Fruit fly (Drosophila melanogaster) whole organism, larva: Measurements from ENCODE around the gene CG32590.
A peak's percentile ranks its signal among the peaks of the same experiment; 100 is the strongest.

Experiments used
- noc ChIP-seq: fragments of 200-800 bp; sonication (Bioruptor generic); optimal IDR thresholded peaks from 3 replicates; lab custom pipeline; 2019; ENCODE audit warnings: missing biosample characterization, mild to moderate bottlenecking, missing genetic modification characterization, moderate library complexity

CG32590 gene

DNA sequence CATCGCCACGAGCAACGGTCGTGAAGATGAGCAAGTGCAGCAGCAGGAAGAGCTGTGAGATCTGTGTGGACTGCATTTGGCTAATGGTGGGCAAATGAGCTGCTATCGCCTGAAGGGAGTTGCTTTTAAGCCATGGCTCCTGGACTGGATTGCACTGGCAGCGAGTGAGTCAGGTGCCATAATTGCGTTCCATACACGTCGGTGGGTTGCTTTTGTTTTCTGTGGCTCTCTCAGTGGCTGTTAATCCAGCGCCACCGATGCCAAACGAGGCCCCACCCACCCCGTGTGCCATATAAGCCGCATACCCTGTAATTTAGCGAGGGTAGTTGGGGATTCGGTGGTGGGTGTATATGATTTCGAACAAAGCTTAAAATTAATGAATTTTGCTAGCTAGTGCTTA, 5.8 kb upstream of the CG32590 start, which contains the start of gene CG12539:
CG12539 (minus strand) TSS at position 101 of the 400 bp plus-strand sequence.
- TF ChIP-seq noc (tag; lab: Kevin White, UChicago) = no peak

DNA sequence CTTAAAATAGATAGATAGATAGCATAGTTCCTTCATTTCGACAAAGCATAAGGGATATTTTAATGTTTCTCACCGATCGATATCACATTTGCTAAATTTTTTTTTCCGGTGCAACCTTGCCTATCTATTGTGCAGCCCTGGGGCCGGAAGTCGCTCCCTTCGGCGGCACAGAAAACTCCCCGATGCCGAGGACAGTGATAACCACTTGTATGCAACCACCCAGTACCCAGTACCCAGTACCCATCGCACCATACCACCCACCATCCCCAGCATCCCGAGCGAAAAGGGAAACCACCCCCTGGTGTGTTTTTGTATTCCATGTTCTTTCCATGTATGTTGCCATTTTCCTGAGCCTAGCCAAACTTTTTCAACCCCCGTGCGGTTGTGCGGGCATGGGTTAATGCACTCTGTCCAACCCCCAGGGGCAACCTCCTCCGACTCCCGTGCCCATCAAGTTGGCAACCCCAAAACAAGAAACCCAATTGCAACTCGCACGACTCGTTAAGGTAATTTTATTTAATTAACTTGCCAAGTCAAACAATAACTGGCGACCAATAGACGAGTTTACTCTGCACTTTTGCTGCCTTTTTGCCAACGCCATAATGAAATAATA, 3.1 kb upstream of the CG32590 start:
- TF ChIP-seq noc (tag; lab: Kevin White, UChicago) = no peak

DNA sequence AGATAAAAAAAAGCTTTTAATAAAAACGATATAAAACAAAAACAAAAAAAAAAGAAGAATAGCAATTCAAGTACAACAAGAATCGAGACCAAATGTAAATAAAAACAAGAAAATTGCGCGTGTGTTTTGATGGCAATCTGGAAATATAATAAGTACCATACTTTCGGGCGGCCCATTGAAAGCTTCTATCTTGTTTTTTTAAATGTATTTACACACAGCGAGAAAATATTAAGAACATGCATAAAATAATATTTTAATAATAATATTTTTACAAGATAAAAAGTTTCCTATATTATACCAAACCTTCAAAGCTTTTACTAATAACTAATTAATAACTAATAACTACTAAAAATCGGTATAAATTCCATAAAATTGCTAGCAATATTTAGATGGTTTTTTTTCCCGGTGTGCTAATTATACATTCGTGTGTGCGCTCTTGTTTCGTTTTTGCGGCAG, 1.5 kb upstream of the CG32590 start:
- TF ChIP-seq noc (tag; lab: Kevin White, UChicago) = no peak

DNA sequence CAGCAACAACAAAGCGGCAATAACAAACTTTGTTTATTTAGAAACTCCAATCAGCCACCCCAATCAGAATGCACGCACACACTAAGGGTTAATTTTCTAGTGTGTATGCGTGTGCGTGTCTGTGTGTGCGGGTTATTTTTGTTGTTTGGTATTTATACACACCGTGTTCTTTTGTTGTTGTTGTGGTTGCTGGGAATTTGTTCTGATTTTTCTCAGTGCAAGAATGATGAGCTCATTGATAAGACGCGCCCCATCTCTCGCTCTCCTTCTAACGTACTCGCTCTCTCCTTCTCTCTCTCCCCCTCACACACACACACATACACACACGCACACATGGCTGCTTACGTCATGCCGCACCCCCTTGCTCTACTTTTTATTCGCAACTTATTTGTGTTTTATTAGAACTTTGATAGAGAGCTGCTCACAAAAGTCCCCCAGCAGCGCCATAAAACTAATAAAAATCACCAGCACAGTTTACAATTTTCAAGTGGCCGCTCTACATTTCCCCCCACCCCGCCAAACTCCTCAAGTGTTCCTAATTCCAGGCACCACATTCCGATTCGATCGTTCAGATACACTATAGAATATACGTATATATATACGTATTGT, 937 bp upstream of the CG32590 start:
- no peak for TF ChIP-seq noc (tag; lab: Kevin White, UChicago)

DNA sequence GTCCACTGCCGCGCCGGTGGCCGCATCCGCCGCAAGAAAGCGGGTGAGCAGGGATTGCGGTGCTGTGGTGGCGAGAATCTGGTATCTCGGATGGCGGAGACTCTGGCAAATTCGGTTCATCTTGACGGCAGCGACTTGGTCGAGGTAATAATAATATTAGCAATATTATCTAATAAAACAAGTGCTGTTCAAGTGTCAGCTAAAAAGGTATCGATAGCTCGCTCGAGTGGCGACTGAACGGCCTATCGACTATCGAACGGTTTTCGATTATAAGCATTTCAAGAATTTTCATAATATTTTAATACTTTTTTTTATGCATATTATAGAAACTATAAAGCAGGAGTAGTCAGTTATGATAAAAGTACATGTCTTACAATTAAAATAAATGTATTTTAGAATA, 923 bp downstream of the CG32590 start, which contains the start of gene Grx5:
Grx5 (minus strand) TSS at position 216 of the 400 bp plus-strand sequence.
- no peak for TF ChIP-seq noc (tag; lab: Kevin White, UChicago)

DNA sequence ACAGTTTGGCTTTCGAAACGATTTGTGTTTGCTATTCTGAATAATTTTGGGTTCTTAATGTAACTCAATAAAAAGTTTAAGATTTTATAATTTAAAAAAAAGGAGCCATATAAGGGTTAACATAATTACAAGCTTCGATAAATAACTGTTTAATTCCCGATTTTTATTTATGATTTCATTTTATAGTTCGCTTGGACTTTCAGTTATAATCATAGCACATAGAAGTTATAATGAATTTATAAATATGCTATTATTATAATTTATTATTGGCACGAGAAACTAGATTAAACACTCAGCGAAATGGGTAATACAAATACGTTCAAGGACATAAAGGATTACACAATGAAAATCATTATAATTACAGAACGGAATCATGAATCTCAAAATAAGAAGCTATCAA, 2.5 kb downstream of the CG32590 start, which contains the start of gene CG14410:
CG14410 (plus strand) TSS at position 301 of the 400 bp plus-strand sequence.
- TF ChIP-seq noc (tag; lab: Kevin White, UChicago) = no peak

DNA sequence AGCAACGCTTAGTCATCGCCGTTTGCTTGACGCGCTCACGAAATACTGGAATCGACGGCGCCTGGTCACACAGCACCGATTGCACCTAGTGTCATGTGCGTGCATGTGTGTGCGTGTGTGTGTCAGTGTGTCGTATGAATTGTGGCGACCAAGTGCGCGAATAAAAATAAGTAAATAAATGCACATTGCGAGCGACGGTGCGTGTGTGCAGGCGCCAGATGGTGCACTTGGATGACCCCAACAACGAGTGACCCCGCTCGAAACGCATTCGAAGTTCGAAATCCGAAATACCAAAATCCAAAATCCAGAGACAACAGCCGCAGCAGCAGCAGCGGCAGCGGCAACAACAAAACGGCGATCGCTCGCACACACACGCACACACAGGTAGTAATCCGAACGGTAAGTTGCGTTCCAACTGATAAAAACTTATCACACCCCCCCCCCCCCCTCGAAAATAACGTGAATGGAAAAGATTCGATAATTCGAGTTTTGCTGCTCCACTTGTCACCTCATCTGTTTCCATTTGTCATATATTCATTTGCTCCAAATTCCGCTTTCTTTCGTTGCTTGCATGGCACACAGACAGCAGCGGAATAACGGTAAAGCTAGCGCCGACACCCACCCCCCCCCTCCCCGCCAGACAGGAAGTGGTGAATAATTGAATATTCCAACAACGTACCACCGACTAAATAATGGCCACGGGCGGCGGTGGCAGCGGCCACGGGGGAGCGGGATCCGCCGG, 6.2 kb downstream of the CG32590 start, which contains the start of gene CG14411:
CG14411 (plus strand) TSS at position 86 of the 742 bp plus-strand sequence.
- TF ChIP-seq noc (tag; lab: Kevin White, UChicago) = no peak

DNA sequence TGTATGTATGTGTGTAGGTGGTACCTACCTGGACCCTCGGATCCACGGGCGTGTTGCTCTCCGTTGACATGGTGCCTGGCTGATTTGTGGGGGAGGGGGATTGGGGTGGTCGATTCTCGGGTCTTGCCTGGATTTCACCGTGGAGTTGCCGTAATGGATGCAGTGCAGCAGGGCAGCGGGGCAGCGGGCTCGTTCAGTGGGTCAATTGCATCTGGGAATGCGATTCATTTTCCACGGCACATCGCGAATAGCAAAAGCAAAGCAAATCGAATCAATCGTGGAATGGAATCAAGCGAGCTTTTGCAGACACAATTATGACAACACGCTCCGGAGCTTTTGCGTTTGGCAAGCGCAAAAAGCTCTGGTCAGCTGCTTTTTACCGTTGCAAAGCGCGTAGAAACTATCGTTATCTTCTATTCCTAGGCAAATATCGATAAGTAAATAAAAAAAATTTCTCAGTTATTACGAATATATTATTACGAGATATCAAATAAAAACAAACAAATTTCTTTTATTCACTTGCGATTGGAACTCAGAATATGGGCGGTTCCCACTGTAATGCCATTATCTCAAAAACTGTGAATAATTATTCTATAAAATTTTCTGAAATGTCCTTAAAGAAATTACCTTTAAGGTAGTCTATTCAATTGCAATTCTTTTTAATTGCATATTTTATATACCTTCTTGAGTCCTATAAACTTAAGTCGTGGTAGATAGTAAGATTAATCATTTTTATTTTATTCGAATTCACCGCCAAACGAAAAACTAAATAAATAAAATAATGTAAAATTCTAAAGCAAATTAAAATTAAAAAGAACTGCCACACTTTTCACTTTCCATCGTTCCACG, 7.0 kb downstream of the CG32590 start, which contains the start of gene CG14408:
CG14408 (minus strand) TSS at position 321 of the 849 bp plus-strand sequence.
- no peak for TF ChIP-seq noc (tag; lab: Kevin White, UChicago)

DNA sequence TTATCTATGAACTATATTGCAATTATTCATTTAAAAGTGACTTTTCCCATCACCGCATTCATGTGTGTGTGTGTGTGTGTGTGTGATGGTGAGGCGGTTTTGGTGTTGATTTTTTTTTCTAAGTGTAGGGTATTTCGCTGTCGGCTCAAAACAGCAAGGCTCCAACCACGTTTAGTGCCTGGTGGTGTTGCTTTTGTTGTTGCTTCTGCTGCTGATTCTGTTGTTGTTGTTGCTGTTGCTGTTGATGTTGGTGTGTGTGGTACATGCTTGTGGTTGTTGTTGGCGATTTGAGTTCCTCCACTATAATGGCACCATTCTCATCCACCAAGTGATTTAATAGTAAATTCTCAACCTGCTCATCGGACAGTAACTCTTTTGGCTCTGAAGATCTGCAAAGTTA, 11.3 kb downstream of the CG32590 start:
- no peak for TF ChIP-seq noc (tag; lab: Kevin White, UChicago)

DNA sequence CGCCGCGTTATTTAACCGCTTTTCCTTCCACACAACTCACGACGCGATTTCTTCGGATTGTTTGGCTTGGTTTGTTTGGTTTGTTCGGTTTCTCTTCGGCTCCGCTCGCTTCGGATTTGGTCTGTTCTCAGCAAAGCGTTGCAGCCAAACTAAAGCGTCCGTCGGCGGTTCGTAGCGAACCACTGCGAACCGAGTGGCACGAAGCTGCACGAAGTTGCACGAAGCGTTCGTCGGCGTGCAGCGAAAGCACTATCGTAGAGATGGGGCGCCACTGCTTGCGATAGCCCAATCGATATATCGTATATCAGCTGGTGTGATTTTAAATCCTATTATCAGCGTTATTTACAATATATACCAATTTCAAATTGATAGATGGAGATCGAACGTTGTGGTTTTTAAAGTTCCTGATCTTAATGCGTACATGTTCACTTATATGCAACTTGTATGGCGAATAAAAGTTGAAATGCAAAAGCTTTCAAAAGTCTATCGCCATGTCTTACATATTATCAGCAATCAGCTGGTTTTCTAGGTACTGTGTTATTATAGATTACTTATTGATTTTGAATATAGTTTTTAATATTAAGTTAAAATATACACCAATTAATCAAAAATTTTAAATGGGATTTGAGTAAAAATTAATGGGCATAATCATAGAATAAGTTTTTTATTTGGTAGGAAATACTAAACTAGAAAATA, 12.8 kb downstream of the CG32590 start, which contains the start of gene rut:
rut (minus strand) TSS at position 152 of the 696 bp plus-strand sequence.
- no peak for TF ChIP-seq noc (tag; lab: Kevin White, UChicago)

DNA sequence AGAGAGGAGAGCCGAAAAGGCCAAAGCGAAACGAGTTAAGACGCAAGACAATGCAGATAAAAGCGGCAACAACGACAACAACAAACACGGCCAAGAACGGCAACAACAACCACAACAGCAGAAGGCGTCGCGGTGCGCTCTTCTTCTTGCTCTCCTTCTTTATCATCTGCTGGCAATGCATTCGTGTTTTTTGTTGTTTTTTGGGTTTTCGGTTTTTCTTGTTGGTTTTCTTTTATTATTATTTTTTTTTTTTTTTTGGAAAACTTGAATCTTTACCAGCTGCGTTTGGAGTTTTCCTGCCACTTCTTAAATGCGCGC, 13.5 kb downstream of the CG32590 start:
- no peak for TF ChIP-seq noc (tag; lab: Kevin White, UChicago)

DNA sequence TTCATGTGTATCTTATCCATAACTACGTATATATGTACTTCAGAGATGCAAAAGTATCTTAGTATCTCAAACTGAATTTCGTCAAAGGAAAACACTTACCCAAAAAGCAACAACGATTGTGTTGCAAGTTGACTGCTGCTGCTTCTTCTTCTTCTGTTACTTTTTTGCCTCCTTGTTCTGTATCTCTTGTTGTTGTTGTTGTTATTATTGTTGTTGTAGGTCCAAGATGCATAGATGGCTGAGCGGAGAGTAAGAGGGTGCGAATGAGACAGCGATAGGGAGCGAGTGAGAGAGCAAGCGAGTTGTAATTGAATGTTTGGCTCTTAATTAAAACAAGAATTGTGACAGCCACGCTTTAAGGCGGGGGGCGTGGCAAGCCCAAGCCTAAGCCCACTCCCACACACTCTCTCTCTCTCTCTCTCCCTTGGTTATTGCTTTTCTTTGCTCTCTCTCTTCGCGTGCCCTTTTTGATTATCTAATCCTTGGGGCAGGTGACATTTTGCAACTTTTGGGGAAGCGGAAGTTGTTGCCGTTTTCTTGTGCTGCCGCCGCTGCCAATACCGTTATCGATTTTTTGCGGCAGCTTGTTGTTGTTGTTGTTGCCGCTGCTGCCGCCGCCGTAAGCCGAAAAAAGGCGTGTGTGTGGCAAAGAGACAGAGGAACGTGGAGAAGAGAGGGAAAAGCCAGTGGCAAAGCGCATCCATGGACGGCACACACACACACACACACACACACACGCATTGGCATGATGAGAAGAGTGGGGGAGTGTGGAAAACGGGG, 14.0 kb downstream of the CG32590 start:
- TF ChIP-seq noc (tag; lab: Kevin White, UChicago) = no peak

DNA sequence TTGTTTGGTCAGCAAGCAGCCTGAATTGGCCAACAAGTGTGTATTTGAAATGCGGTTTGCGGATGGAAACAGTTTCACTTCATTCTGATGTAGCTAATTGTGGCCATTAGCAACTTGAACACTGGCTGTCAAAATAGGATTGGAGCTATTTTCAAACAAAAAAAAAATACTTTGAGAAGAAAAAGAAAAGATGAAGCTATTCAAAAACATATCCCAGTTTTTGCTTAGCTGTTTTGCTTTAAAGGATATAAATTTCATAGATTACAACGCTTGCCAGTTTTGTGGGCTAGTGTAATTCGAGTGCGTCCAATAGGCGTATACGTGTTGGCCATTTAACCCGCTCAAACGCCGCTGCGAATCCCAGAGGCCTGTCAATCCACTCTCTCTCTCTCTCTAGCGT, 26.7 kb downstream of the CG32590 start:
- TF ChIP-seq noc (tag; lab: Kevin White, UChicago) = no peak

DNA sequence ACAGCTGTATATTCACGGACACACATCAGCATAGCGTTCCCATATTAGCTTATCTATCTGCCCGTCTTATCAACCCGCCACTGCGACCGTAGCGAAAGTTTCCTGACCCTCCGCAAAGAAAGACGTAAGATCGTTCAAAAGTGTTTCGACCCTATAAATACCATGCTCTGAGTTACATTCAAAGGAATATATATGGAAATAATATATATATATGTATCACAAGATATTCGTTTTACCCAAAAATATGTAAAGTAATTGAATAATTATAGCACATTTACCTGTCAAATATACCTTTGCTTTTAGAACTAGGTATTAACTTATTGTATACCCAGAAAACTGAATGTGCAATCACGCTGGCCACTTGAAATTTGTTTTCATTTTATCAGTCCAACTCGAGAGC, 28.5 kb downstream of the CG32590 start:
- TF ChIP-seq noc (tag; lab: Kevin White, UChicago) = peak; percentile 66
